Worm (Caenorhabditis elegans) whole organism, L4 larva: Measurements from ENCODE around the gene C13C4.8.

Experiments
- F10B5.3 ChIP-seq: sonication (generic microtip); optimal IDR thresholded peaks from 2 replicates; lab custom pipeline; 2016; ENCODE audit warnings: mild to moderate bottlenecking, missing genetic modification characterization, missing compliant biosample characterization
- F26F4.8 ChIP-seq: fragments of 200-800 bp; sonication (Bioruptor generic); conservative IDR thresholded peaks from 2 replicates; pipeline ENCODE4 v1.3.6; 2022; ENCODE audit warnings: missing genetic modification characterization, missing compliant biosample characterization
- R02D3.7 ChIP-seq: fragments of 150-350 bp; sonication (generic microtip); optimal IDR thresholded peaks from 3 replicates; lab custom pipeline; 2014; ENCODE audit warnings: missing biosample characterization, missing genetic modification characterization
- T26A8.4 ChIP-seq: fragments of 200-800 bp; sonication (Bioruptor generic); IDR thresholded peaks from 2 replicates; pipeline ENCODE4 v1.3.6; 2022; ENCODE audit warnings: missing genetic modification characterization, missing compliant biosample characterization
- Y5F2A.4 ChIP-seq: fragments of 200-800 bp; sonication (Bioruptor generic); optimal IDR thresholded peaks from 2 replicates; lab custom pipeline; 2018; ENCODE audit warnings: mild to moderate bottlenecking, missing genetic modification characterization, missing compliant biosample characterization
- Y75B8A.6 ChIP-seq: fragments of 200-800 bp; sonication (Bioruptor generic); IDR thresholded peaks from 2 replicates; pipeline ENCODE4 v1.3.6; 2022; ENCODE audit warnings: missing genetic modification reagents, missing genetic modification characterization, missing compliant biosample characterization
- aly-2 ChIP-seq: sonication (generic microtip); optimal IDR thresholded peaks from 2 replicates; lab custom pipeline; 2018; ENCODE audit warnings: missing biosample characterization, missing genetic modification characterization
- attf-4 ChIP-seq: sonication (generic microtip); optimal IDR thresholded peaks from 3 replicates; lab custom pipeline; 2017; ENCODE audit warnings: missing biosample characterization, missing genetic modification characterization
- ceh-32 ChIP-seq: sonication (generic microtip); optimal IDR thresholded peaks from 2 replicates; lab custom pipeline; 2016; ENCODE audit warnings: mild to moderate bottlenecking, missing genetic modification characterization, missing compliant biosample characterization; ENCODE audit not compliant: poor library complexity
- ceh-44 ChIP-seq: fragments of 200-800 bp; sonication (Bioruptor generic); IDR thresholded peaks from 2 replicates; pipeline ENCODE4 v1.3.6; 2022; ENCODE audit warnings: missing genetic modification reagents, missing genetic modification characterization, missing compliant biosample characterization
- ceh-62 ChIP-seq: sonication (generic microtip); optimal IDR thresholded peaks from 2 replicates; lab custom pipeline; 2017; ENCODE audit warnings: missing biosample characterization, missing genetic modification characterization
- ceh-82 ChIP-seq: sonication (generic microtip); optimal IDR thresholded peaks from 2 replicates; lab custom pipeline; 2017; ENCODE audit warnings: missing biosample characterization, missing genetic modification characterization
- ctbp-1 ChIP-seq: fragments of 200-800 bp; sonication (Bioruptor generic); IDR thresholded peaks from 2 replicates; pipeline ENCODE4 v1.3.6; 2022; ENCODE audit warnings: missing genetic modification reagents, missing genetic modification characterization, missing compliant biosample characterization
- daf-16 ChIP-seq, 3 experiments: sonication (generic microtip); optimal IDR thresholded peaks; 2 replicates each; lab custom pipeline; 2016 to 2017; ENCODE audit warnings: missing genetic modification characterization in 3 of 3, missing genetic modification reagents in 3 of 3, mild to moderate bottlenecking in 2 of 3, missing compliant biosample characterization in 2 of 3, missing biosample characterization in 1 of 3, moderate library complexity in 1 of 3
- dmd-8 ChIP-seq: fragments of 200-800 bp; sonication (Bioruptor generic); IDR thresholded peaks from 2 replicates; pipeline ENCODE4 v1.3.6; 2022; ENCODE audit warnings: missing genetic modification characterization, missing compliant biosample characterization
- gei-8 ChIP-seq: fragments of 200-800 bp; sonication (Bioruptor generic); optimal IDR thresholded peaks from 2 replicates; lab custom pipeline; 2018; ENCODE audit warnings: mild to moderate bottlenecking, missing genetic modification characterization, missing compliant biosample characterization
- hlh-11 ChIP-seq: fragments of 200-800 bp; sonication (Bioruptor generic); optimal IDR thresholded peaks from 2 replicates; lab custom pipeline; 2018; ENCODE audit warnings: mild to moderate bottlenecking, missing genetic modification characterization, missing compliant biosample characterization
- hlh-30 ChIP-seq: sonication (generic microtip); optimal IDR thresholded peaks from 2 replicates; lab custom pipeline; 2017; ENCODE audit warnings: antibody characterized with exemption, mild to moderate bottlenecking, missing genetic modification characterization, missing compliant biosample characterization; ENCODE audit not compliant: insufficient read depth
- hmg-1.1 ChIP-seq: fragments of 200-800 bp; sonication (Bioruptor generic); IDR thresholded peaks from 2 replicates; pipeline ENCODE4 v1.3.6; 2022; ENCODE audit warnings: missing genetic modification reagents, missing genetic modification characterization, missing compliant biosample characterization
- lin-38 ChIP-seq: fragments of 200-800 bp; sonication (Bioruptor generic); IDR thresholded peaks from 2 replicates; pipeline ENCODE4 v1.3.6; 2022; ENCODE audit warnings: missing genetic modification reagents, missing genetic modification characterization, missing compliant biosample characterization
- mdl-1 ChIP-seq, 2 experiments: fragments of 150-350 bp in 1 of 2; sonication (generic microtip) in 1 of 2; optimal IDR thresholded peaks; 2 replicates each; lab custom pipeline; 2014 to 2017; ENCODE audit warnings: missing biosample characterization in 2 of 2, missing genetic modification characterization in 2 of 2
- mep-1 ChIP-seq: fragments of 150-350 bp; sonication (generic microtip); optimal IDR thresholded peaks from 3 replicates; lab custom pipeline; 2014; ENCODE audit warnings: missing biosample characterization, missing genetic modification characterization
- mes-2 ChIP-seq: sonication (generic microtip); optimal IDR thresholded peaks from 2 replicates; lab custom pipeline; 2016; ENCODE audit warnings: missing genotype, mild to moderate bottlenecking, missing genetic modification characterization, missing compliant biosample characterization; ENCODE audit not compliant: poor library complexity, severe bottlenecking
- mxl-3 ChIP-seq: fragments of 200-800 bp; sonication (Bioruptor generic); optimal IDR thresholded peaks from 2 replicates; lab custom pipeline; 2018; ENCODE audit warnings: mild to moderate bottlenecking, missing genetic modification characterization, missing compliant biosample characterization
- nhr-10 ChIP-seq: fragments of 150-350 bp; optimal IDR thresholded peaks from 2 replicates; lab custom pipeline; 2014; ENCODE audit warnings: missing biosample characterization, missing genetic modification characterization
- nhr-102 ChIP-seq: sonication (generic microtip); optimal IDR thresholded peaks from 2 replicates; lab custom pipeline; 2016; ENCODE audit warnings: mild to moderate bottlenecking, missing genetic modification characterization, moderate library complexity, missing compliant biosample characterization
- nhr-28 ChIP-seq: fragments of 150-350 bp; optimal IDR thresholded peaks from 2 replicates; lab custom pipeline; 2014; ENCODE audit warnings: missing biosample characterization, missing genetic modification characterization
- nhr-48 ChIP-seq: sonication (generic microtip); optimal IDR thresholded peaks from 2 replicates; lab custom pipeline; 2016; ENCODE audit warnings: mild to moderate bottlenecking, missing genetic modification characterization, missing compliant biosample characterization
- nhr-6 ChIP-seq: fragments of 150-350 bp; optimal IDR thresholded peaks from 2 replicates; lab custom pipeline; 2014; ENCODE audit warnings: missing biosample characterization, missing genetic modification characterization
- nhr-76 ChIP-seq: fragments of 150-350 bp; optimal IDR thresholded peaks from 2 replicates; lab custom pipeline; 2014; ENCODE audit warnings: missing biosample characterization, missing genetic modification characterization
- nhr-77 ChIP-seq: fragments of 150-350 bp; optimal IDR thresholded peaks from 2 replicates; lab custom pipeline; 2014; ENCODE audit warnings: missing biosample characterization, missing genetic modification characterization
- pha-4 ChIP-seq, 2 experiments: fragments of 150-350 bp in 1 of 2; fragments of 200-800 bp in 1 of 2; sonication (Bioruptor generic) in 1 of 2; IDR thresholded peaks in 1 of 2; optimal IDR thresholded peaks in 1 of 2; 2 replicates each; pipeline versions ENCODE4 v1.3.6 to Lab custom; 2014 to 2022; ENCODE audit warnings: missing genetic modification characterization in 2 of 2, missing genetic modification reagents in 2 of 2, missing biosample characterization in 1 of 2, missing compliant biosample characterization in 1 of 2
- pqm-1 ChIP-seq: sonication (generic microtip); optimal IDR thresholded peaks from 2 replicates; lab custom pipeline; 2017; ENCODE audit warnings: missing biosample characterization, missing genetic modification characterization
- rbr-2 ChIP-seq: sonication (generic microtip); optimal IDR thresholded peaks from 2 replicates; lab custom pipeline; 2016; ENCODE audit warnings: missing genotype, missing genetic modification characterization, missing compliant biosample characterization
- saeg-2 ChIP-seq: fragments of 200-800 bp; sonication (Bioruptor generic); IDR thresholded peaks from 2 replicates; pipeline ENCODE4 v1.3.6; 2022; ENCODE audit warnings: missing genetic modification reagents, missing genetic modification characterization, missing compliant biosample characterization
- sdz-12 ChIP-seq: fragments of 200-800 bp; sonication (Bioruptor generic); optimal IDR thresholded peaks from 2 replicates; lab custom pipeline; 2018; ENCODE audit warnings: mild to moderate bottlenecking, missing genetic modification characterization, missing compliant biosample characterization
- snpc-1.2 ChIP-seq: fragments of 200-800 bp; sonication (Bioruptor generic); IDR thresholded peaks from 2 replicates; pipeline ENCODE4 v1.3.6; 2022; ENCODE audit warnings: missing genetic modification reagents, missing genetic modification characterization, missing compliant biosample characterization
- spr-3 ChIP-seq: fragments of 200-800 bp; sonication (Bioruptor generic); optimal IDR thresholded peaks from 2 replicates; lab custom pipeline; 2018; ENCODE audit warnings: mild to moderate bottlenecking, missing genetic modification characterization, missing compliant biosample characterization
- tra-1 ChIP-seq: fragments of 200-800 bp; sonication (Bioruptor generic); IDR thresholded peaks from 2 replicates; pipeline ENCODE4 v1.3.6; 2022; ENCODE audit warnings: missing genetic modification reagents, missing genetic modification characterization, missing compliant biosample characterization
- unc-130 ChIP-seq: sonication (generic microtip); optimal IDR thresholded peaks from 2 replicates; lab custom pipeline; 2016; ENCODE audit warnings: missing genetic modification reagents, missing genetic modification characterization, missing compliant biosample characterization
- zag-1 ChIP-seq: fragments of 150-350 bp; optimal IDR thresholded peaks from 2 replicates; lab custom pipeline; 2014; ENCODE audit warnings: missing biosample characterization, missing genetic modification characterization
- zfp-2 ChIP-seq: sonication (generic microtip); optimal IDR thresholded peaks from 2 replicates; lab custom pipeline; 2016; ENCODE audit warnings: mild to moderate bottlenecking, missing genetic modification characterization, missing compliant biosample characterization

C13C4.8 gene

DNA sequence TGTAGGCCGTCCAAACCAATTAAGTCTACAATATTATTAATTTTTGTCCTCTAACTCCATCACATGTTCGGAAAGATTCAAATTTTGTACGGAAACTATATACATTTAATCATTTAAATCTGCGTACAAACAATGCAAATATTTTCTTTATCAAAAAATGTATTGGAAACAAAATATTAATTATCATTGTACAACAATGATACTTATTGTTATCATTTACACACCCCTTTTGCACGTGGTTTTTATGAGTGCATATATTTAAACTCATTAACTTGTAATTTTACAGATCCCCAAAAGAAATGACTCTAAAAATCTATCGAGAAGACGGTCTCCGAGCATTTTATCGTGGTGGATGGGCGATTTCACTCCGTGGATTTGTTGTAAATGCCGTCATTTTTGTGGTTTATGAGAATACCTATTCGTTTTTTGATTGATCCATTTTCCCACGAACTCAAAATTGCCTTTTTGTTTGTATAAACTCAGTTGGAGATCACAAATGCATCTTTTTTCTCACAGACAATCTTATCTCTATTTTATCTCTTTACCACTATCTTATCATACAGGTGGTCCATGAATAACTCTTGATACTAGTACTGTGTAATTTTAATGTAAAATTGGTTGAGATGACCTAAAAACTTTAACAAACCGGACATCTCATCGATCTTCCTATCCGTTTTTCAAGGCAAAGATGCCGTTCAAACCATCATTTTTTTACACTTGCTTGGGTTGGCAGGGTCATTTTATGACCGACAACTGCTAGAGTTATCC, 31.8 kb upstream of the C13C4.8 start:
- TF ChIP-seq pha-4 (GFP tag; IDR thresholded peaks at IDR 0.05; lab: Robert Waterston, UW) (no peak), pha-4 (tag; optimal IDR thresholded peaks at IDR 0.05; lab: Kevin White, UChicago) (no peak), hmg-1.1 (GFP tag; lab: Robert Waterston, UW) (no peak), T26A8.4 (GFP tag; lab: Robert Waterston, UW) (no peak), zag-1 (tag; lab: Kevin White, UChicago) (no peak), attf-4 (tag; lab: Kevin White, UChicago) (no peak), nhr-48 (tag; lab: Kevin White, UChicago) (no peak)
- TF ChIP-seq, all 104 proteins: peak for 0

DNA sequence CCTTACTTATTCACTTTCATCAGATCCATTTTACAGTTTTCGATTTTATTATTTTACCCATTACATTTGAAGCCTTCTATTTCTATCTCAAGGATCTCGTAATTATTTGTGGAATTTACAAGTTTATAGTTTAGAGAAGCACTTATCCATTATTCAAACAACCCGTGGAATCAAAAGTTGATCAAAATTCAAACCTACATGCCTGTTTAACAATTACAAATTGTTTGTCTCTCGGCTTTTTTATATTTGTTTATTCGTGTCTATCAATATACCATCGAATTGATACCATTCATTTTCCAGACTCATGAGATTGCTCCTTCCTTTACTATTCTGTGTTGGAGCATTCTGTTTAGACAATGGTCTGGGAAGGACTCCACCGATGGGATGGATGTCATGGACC, 30.9 kb upstream of the C13C4.8 start, which contains the start of gene gana-1:
gana-1 (plus strand) TSS at position 301 of the 400 bp plus-strand sequence.
- TF ChIP-seq ceh-82 (no peak), ceh-62 (no peak), snpc-1.2 (GFP tag; lab: Robert Waterston, UW) (no peak), ctbp-1 (GFP tag; lab: Robert Waterston, UW) (no peak), zag-1 (tag; lab: Kevin White, UChicago) (no peak), mep-1 (tag; lab: Kevin White, UChicago) (no peak), F10B5.3 (no peak), hmg-1.1 (GFP tag; lab: Robert Waterston, UW) (no peak), lin-38 (GFP tag; lab: Robert Waterston, UW) (no peak), nhr-102 (no peak), gei-8 (GFP tag; lab: Kevin White, UChicago) (no peak), spr-3 (GFP tag; lab: Kevin White, UChicago) (no peak), rbr-2 (tag; lab: Kevin White, UChicago) (no peak), dmd-8 (no peak), nhr-10 (tag; lab: Kevin White, UChicago) (no peak), mdl-1 (tag; optimal IDR thresholded peaks at IDR 0.05; lab: Kevin White, UChicago) (no peak), pha-4 (GFP tag; IDR thresholded peaks at IDR 0.05; lab: Robert Waterston, UW) (no peak), pha-4 (tag; optimal IDR thresholded peaks at IDR 0.05; lab: Kevin White, UChicago) (no peak), mes-2 (tag; lab: Kevin White, UChicago) (no peak)
- TF ChIP-seq, all 104 proteins: peak for 0

DNA sequence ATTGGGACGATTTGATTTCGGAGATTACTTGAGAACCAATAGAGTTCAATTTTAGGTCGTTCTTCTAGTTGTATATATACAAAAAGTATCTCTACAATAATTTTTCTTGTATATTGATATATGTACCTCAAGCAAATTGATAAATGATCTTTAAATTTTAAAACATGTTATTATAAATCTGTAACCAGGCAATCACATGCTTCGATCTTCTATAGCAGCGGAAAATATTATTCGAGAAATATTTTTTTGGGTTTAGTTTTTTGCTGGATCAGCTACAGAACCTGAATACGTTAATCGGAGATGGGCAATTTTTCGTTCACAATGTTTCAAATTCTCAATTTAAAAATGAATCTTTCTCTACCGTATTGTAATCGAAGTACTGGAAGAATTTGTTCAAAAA, 29.0 kb upstream of the C13C4.8 start, which contains the start of gene R07B7.12:
R07B7.12 (plus strand) TSS at position 301 of the 400 bp plus-strand sequence.
- TF ChIP-seq Y75B8A.6 (GFP tag; lab: Robert Waterston, UW) (no peak), mxl-3 (GFP tag; lab: Kevin White, UChicago) (no peak)

DNA sequence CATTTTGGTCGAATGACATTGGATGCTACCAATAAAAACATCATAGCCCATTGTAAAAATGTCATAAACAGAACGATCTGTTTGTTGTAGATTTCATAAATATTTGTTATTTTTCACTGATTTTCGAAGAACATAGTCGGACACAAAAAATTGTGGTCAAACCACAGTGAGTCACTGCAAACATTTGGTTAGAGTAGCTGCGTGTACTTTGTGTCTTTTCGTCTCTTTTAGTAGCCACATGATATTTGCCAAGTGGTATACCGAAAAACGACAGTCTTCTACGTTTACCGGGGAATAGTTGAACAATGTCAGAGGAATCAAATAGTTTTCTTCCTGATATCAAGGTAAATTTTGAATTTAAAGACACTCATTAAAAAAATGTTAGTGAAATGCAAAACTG, 26.0 kb upstream of the C13C4.8 start, which contains the start of gene nhr-206:
nhr-206 (plus strand) TSS at position 248 of the 400 bp plus-strand sequence.
- TF ChIP-seq unc-130: no peak
- no peak for TF ChIP-seq ceh-32 (tag; lab: Kevin White, UChicago)
- no peak for TF ChIP-seq sdz-12 (GFP tag; lab: Kevin White, UChicago)
- peak; percentile 79 for TF ChIP-seq nhr-6 (tag; lab: Kevin White, UChicago)
- no peak for TF ChIP-seq saeg-2 (GFP tag; lab: Robert Waterston, UW)
- no peak for TF ChIP-seq dmd-8
- TF ChIP-seq hlh-30 (tag; lab: Kevin White, UChicago): peak; percentile 52
- no peak for TF ChIP-seq Y5F2A.4 (GFP tag; lab: Kevin White, UChicago)
- no peak for TF ChIP-seq F26F4.8 (GFP tag; lab: Robert Waterston, UW)
- no peak for TF ChIP-seq zfp-2 (tag; lab: Kevin White, UChicago)
- TF ChIP-seq nhr-77: peak; percentile 42
- peak; percentile 98 for TF ChIP-seq nhr-28 (tag; lab: Kevin White, UChicago)
- peak; percentile 52 for TF ChIP-seq pqm-1 (tag; lab: Kevin White, UChicago)
- TF ChIP-seq aly-2 (tag; lab: Kevin White, UChicago): no peak
- TF ChIP-seq mdl-1 (tag; optimal IDR thresholded peaks at IDR 0.05; lab: Kevin White, UChicago): peak in 1 of 2 experiments; percentile 61
- no peak for TF ChIP-seq nhr-76 (tag; lab: Kevin White, UChicago)
- no peak for TF ChIP-seq ceh-44 (GFP tag; lab: Robert Waterston, UW)
- TF ChIP-seq hlh-11 (tag; lab: Kevin White, UChicago): peak; percentile 63
- peak; percentile 44 for TF ChIP-seq mep-1 (tag; lab: Kevin White, UChicago)
- TF ChIP-seq gei-8 (GFP tag; lab: Kevin White, UChicago): no peak
- no peak for TF ChIP-seq R02D3.7 (tag; lab: Kevin White, UChicago)
- peak; percentile 11 for TF ChIP-seq mxl-3 (GFP tag; lab: Kevin White, UChicago)
- TF ChIP-seq tra-1 (GFP tag; lab: Robert Waterston, UW): no peak
- TF ChIP-seq daf-16 (GFP tag; optimal IDR thresholded peaks at IDR 0.05; lab: Kevin White, UChicago): no peak
- peak; percentile 84 for TF ChIP-seq daf-16 (tag; optimal IDR thresholded peaks at IDR 0.05; lab: Kevin White, UChicago)
- no peak for TF ChIP-seq zag-1 (tag; lab: Kevin White, UChicago)
